Worm (Caenorhabditis elegans) whole organism, early embryonic: ENCODE data around the gene R52.6.

Experiments used
- B0310.2 ChIP-seq: sonication (generic microtip); optimal IDR thresholded peaks from 2 replicates; lab custom pipeline; 2016; ENCODE audit warnings: mild to moderate bottlenecking, missing genetic modification characterization, missing compliant biosample characterization
- ama-1 ChIP-seq: fragments of 150-350 bp; optimal IDR thresholded peaks from 2 replicates; lab custom pipeline; 2014
- ets-7 ChIP-seq: sonication (generic microtip); optimal IDR thresholded peaks from 2 replicates; lab custom pipeline; 2016; ENCODE audit warnings: missing genotype, missing genetic modification characterization, missing compliant biosample characterization
- flt-1 ChIP-seq: fragments of 200-800 bp; sonication (Bioruptor generic); IDR thresholded peaks from 2 replicates; pipeline ENCODE4 v1.3.6; 2022; ENCODE audit warnings: missing genetic modification characterization, missing compliant biosample characterization
- scrt-1 ChIP-seq: fragments of 200-800 bp; sonication (Bioruptor generic); IDR thresholded peaks from 2 replicates; pipeline ENCODE4 v1.3.6; 2022; ENCODE audit warnings: missing genetic modification characterization, missing compliant biosample characterization
- sea-1 ChIP-seq: fragments of 200-800 bp; sonication (Bioruptor generic); conservative IDR thresholded peaks from 2 replicates; pipeline ENCODE4 v1.3.6; 2022; ENCODE audit warnings: missing genetic modification characterization, missing compliant biosample characterization
- tra-4 ChIP-seq: sonication (generic microtip); optimal IDR thresholded peaks from 2 replicates; lab custom pipeline; 2017; ENCODE audit warnings: missing genetic modification characterization, missing compliant biosample characterization

- no peak for TF ChIP-seq sea-1 (GFP tag; lab: Robert Waterston, UW)
- TF ChIP-seq ama-1 (lab: Kevin White, UChicago) = no peak
- TF ChIP-seq B0310.2 (tag; lab: Kevin White, UChicago) = no peak
- no peak for TF ChIP-seq tra-4 (tag; lab: Kevin White, UChicago)
- TF ChIP-seq scrt-1 (GFP tag; lab: Robert Waterston, UW) = no peak
- TF ChIP-seq ets-7 (tag; lab: Kevin White, UChicago) = no peak
- TF ChIP-seq flt-1 (GFP tag; lab: Robert Waterston, UW) = no peak
Measured at ce11 chrII:2076467-2076866, 36.4 kb downstream of the R52.6 start.
